Fruit fly (Drosophila melanogaster) whole organism, embryonic: Measurements from ENCODE around the gene Polr1B.

Experiments
- Adf1 ChIP-seq: fragments of 200-800 bp; sonication (Bioruptor generic); IDR thresholded peaks from 2 replicates; pipeline ENCODE4 v1.3.6; 2022; ENCODE audit warnings: missing biosample characterization, missing genetic modification characterization
- CG10267 ChIP-seq: fragments of 200-800 bp; sonication (Bioruptor generic); optimal IDR thresholded peaks from 2 replicates; lab custom pipeline; 2018; ENCODE audit warnings: missing biosample characterization, mild to moderate bottlenecking, missing genetic modification characterization, moderate library complexity
- CG11247 ChIP-seq: fragments of 200-800 bp; sonication (Bioruptor generic); IDR thresholded peaks from 2 replicates; pipeline ENCODE4 v1.3.6; 2022; ENCODE audit warnings: missing biosample characterization, missing genetic modification characterization
- CG11695 ChIP-seq: fragments of 200-800 bp; sonication (Bioruptor generic); IDR thresholded peaks from 3 replicates; pipeline ENCODE4 v1.3.6; 2022; ENCODE audit warnings: missing biosample characterization, missing genetic modification characterization
- CG13123 ChIP-seq: fragments of 200-800 bp; sonication (Bioruptor generic); optimal IDR thresholded peaks from 2 replicates; lab custom pipeline; 2016; ENCODE audit warnings: missing biosample characterization, missing genetic modification characterization
- CG14667 ChIP-seq: fragments of 200-800 bp; sonication (Bioruptor generic); IDR thresholded peaks from 2 replicates; pipeline ENCODE4 v1.3.6; 2022; ENCODE audit warnings: missing biosample characterization, missing genetic modification characterization
- CG1792 ChIP-seq: fragments of 200-800 bp; sonication (Bioruptor generic); optimal IDR thresholded peaks from 2 replicates; lab custom pipeline; 2016; ENCODE audit warnings: missing biosample characterization, missing genetic modification characterization
- CG18619 ChIP-seq: fragments of 200-800 bp; sonication (Bioruptor generic); optimal IDR thresholded peaks from 3 replicates; lab custom pipeline; 2017; ENCODE audit warnings: missing biosample characterization, mild to moderate bottlenecking, missing genetic modification characterization
- CG30403 ChIP-seq: fragments of 200-800 bp; sonication (Bioruptor generic); optimal IDR thresholded peaks from 3 replicates; lab custom pipeline; 2016; ENCODE audit warnings: missing biosample characterization, missing genetic modification characterization
- CG31224 ChIP-seq: fragments of 200-800 bp; sonication (Bioruptor generic); IDR thresholded peaks from 2 replicates; pipeline ENCODE4 v1.3.6; 2022; ENCODE audit warnings: missing biosample characterization, missing genetic modification characterization
- CG3163 ChIP-seq: fragments of 200-800 bp; sonication (Bioruptor generic); optimal IDR thresholded peaks from 3 replicates; lab custom pipeline; 2016; ENCODE audit warnings: missing biosample characterization, missing genetic modification characterization
- CG32772 ChIP-seq: fragments of 200-800 bp; sonication (Bioruptor generic); IDR thresholded peaks from 2 replicates; pipeline ENCODE4 v1.3.6; 2022; ENCODE audit warnings: missing biosample characterization, missing genetic modification characterization
- CG3838 ChIP-seq: fragments of 200-800 bp; sonication (Bioruptor generic); optimal IDR thresholded peaks from 3 replicates; lab custom pipeline; 2016; ENCODE audit warnings: missing biosample characterization, missing genetic modification characterization
- CG43689 ChIP-seq: fragments of 200-800 bp; sonication (Bioruptor generic); IDR thresholded peaks from 2 replicates; pipeline ENCODE4 v1.3.6; 2022; ENCODE audit warnings: missing biosample characterization, missing genetic modification characterization
- CG6254 ChIP-seq: fragments of 200-800 bp; sonication (Bioruptor generic); optimal IDR thresholded peaks from 3 replicates; lab custom pipeline; 2017; ENCODE audit warnings: mild to moderate bottlenecking, missing biosample characterization, missing genetic modification reagents, missing genetic modification characterization
- CG6765 ChIP-seq: fragments of 200-800 bp; sonication (Bioruptor generic); optimal IDR thresholded peaks from 3 replicates; lab custom pipeline; 2017; ENCODE audit warnings: missing biosample characterization, mild to moderate bottlenecking, missing genetic modification characterization
- CG7928 ChIP-seq: fragments of 200-800 bp; sonication (Bioruptor generic); optimal IDR thresholded peaks from 2 replicates; lab custom pipeline; 2017; ENCODE audit warnings: missing biosample characterization, mild to moderate bottlenecking, missing genetic modification characterization
- CG9215 ChIP-seq: fragments of 200-800 bp; sonication (Bioruptor generic); IDR thresholded peaks from 2 replicates; pipeline ENCODE4 v1.3.6; 2022; ENCODE audit warnings: missing biosample characterization, missing genetic modification characterization
- CrebB ChIP-seq: fragments of 200-800 bp; sonication (Bioruptor generic); optimal IDR thresholded peaks from 3 replicates; lab custom pipeline; 2018; ENCODE audit warnings: missing biosample characterization, mild to moderate bottlenecking, missing genetic modification characterization
- Dfd ChIP-seq, 2 experiments: fragments of >200 bp; optimal IDR thresholded peaks; 2 replicates each; lab custom pipeline; 2017; ENCODE audit warnings: missing biosample characterization in 2 of 2, missing genetic modification characterization in 2 of 2
- ERR ChIP-seq: fragments of 200-800 bp; sonication (Bioruptor generic); optimal IDR thresholded peaks from 2 replicates; lab custom pipeline; 2016; ENCODE audit warnings: missing biosample characterization, missing genetic modification characterization
- Eip74EF ChIP-seq, 2 experiments: fragments of 200-800 bp in 1 of 2; fragments of >200 bp in 1 of 2; sonication (Bioruptor generic) in 1 of 2; optimal IDR thresholded peaks; 2 replicates each; lab custom pipeline; 2017 to 2019; ENCODE audit warnings: missing biosample characterization in 2 of 2, missing genetic modification characterization in 2 of 2, mild to moderate bottlenecking in 1 of 2, moderate library complexity in 1 of 2
- Ets97D ChIP-seq: fragments of 200-800 bp; sonication (Bioruptor generic); optimal IDR thresholded peaks from 3 replicates; lab custom pipeline; 2016; ENCODE audit warnings: missing biosample characterization, missing genetic modification characterization
- Hand ChIP-seq: fragments of 200-800 bp; sonication (Bioruptor generic); optimal IDR thresholded peaks from 2 replicates; lab custom pipeline; 2017; ENCODE audit warnings: mild to moderate bottlenecking, missing biosample characterization, missing genetic modification reagents, missing genetic modification characterization
- Lim3 ChIP-seq: fragments of 200-800 bp; sonication (Bioruptor generic); IDR thresholded peaks from 2 replicates; pipeline ENCODE4 v1.3.6; 2022; ENCODE audit warnings: missing biosample characterization, missing genetic modification characterization
- Mrtf ChIP-seq: fragments of 200-800 bp; sonication (Bioruptor generic); IDR thresholded peaks from 3 replicates; pipeline ENCODE4 v1.3.6; 2022; ENCODE audit warnings: missing biosample characterization, missing genetic modification characterization
- Myb ChIP-seq: fragments of 200-800 bp; sonication (Bioruptor generic); optimal IDR thresholded peaks from 2 replicates; lab custom pipeline; 2016; ENCODE audit warnings: missing biosample characterization, missing genetic modification characterization
- PHDP ChIP-seq: fragments of 200-800 bp; sonication (Bioruptor generic); optimal IDR thresholded peaks from 3 replicates; lab custom pipeline; 2018; ENCODE audit warnings: missing biosample characterization, mild to moderate bottlenecking, missing genetic modification characterization, moderate library complexity
- Side ChIP-seq: fragments of 200-800 bp; sonication (Bioruptor generic); optimal IDR thresholded peaks from 2 replicates; lab custom pipeline; 2016; ENCODE audit warnings: missing biosample characterization, missing genetic modification characterization
- ap ChIP-seq: fragments of 200-800 bp; sonication (Bioruptor generic); IDR thresholded peaks from 2 replicates; pipeline ENCODE4 v1.3.6; 2022; ENCODE audit warnings: missing biosample characterization, missing genetic modification characterization
- ato ChIP-seq: fragments of 200-800 bp; sonication (Bioruptor generic); IDR thresholded peaks from 2 replicates; pipeline ENCODE4 v1.3.6; 2022; ENCODE audit warnings: missing biosample characterization, missing genetic modification characterization; ENCODE audit not compliant: partially characterized antibody
- cas ChIP-seq: fragments of 200-800 bp; sonication (Bioruptor generic); IDR thresholded peaks from 2 replicates; pipeline ENCODE4 v1.3.6; 2022; ENCODE audit warnings: missing biosample characterization, missing genetic modification characterization
- chif ChIP-seq, 2 experiments: fragments of 200-800 bp; sonication (Bioruptor generic); optimal IDR thresholded peaks; 3 replicates each; lab custom pipeline; 2016; ENCODE audit warnings: missing biosample characterization in 2 of 2, missing genetic modification characterization in 2 of 2
- cwo ChIP-seq: fragments of 200-800 bp; sonication (Bioruptor generic); optimal IDR thresholded peaks from 3 replicates; lab custom pipeline; 2017; ENCODE audit warnings: missing biosample characterization, missing genetic modification characterization, mild to moderate bottlenecking, moderate library complexity, missing genetic modification reagents
- dan ChIP-seq: fragments of 200-800 bp; sonication (Bioruptor generic); IDR thresholded peaks from 2 replicates; pipeline ENCODE4 v1.3.6; 2022; ENCODE audit warnings: missing biosample characterization, missing genetic modification characterization
- dati ChIP-seq: fragments of 200-800 bp; sonication (Bioruptor generic); IDR thresholded peaks from 2 replicates; pipeline ENCODE4 v1.3.6; 2022; ENCODE audit warnings: missing biosample characterization, missing genetic modification characterization
- emc ChIP-seq: fragments of 200-800 bp; sonication (Bioruptor generic); optimal IDR thresholded peaks from 2 replicates; lab custom pipeline; 2016; ENCODE audit warnings: missing biosample characterization, missing genetic modification characterization
- exex ChIP-seq: fragments of 200-800 bp; sonication (Bioruptor generic); optimal IDR thresholded peaks from 4 replicates; lab custom pipeline; 2018; ENCODE audit warnings: missing biosample characterization, mild to moderate bottlenecking, missing genetic modification characterization, moderate library complexity
- fd3F ChIP-seq: fragments of 200-800 bp; sonication (Bioruptor generic); optimal IDR thresholded peaks from 2 replicates; lab custom pipeline; 2018; ENCODE audit warnings: missing biosample characterization, mild to moderate bottlenecking, missing genetic modification characterization, moderate library complexity
- jumu ChIP-seq: fragments of 200-800 bp; sonication (Bioruptor generic); optimal IDR thresholded peaks from 3 replicates; lab custom pipeline; 2016; ENCODE audit warnings: missing biosample characterization, missing genetic modification characterization
- kah ChIP-seq: fragments of 200-800 bp; sonication (Bioruptor generic); optimal IDR thresholded peaks from 2 replicates; lab custom pipeline; 2018; ENCODE audit warnings: missing biosample characterization, mild to moderate bottlenecking, missing genetic modification characterization
- lilli ChIP-seq: fragments of 200-800 bp; sonication (Bioruptor generic); optimal IDR thresholded peaks from 3 replicates; lab custom pipeline; 2016; ENCODE audit warnings: missing biosample characterization, missing genetic modification characterization
- org-1 ChIP-seq: fragments of 200-800 bp; sonication (Bioruptor generic); optimal IDR thresholded peaks from 2 replicates; lab custom pipeline; 2017; ENCODE audit warnings: missing biosample characterization, missing genetic modification characterization
- otp ChIP-seq: fragments of 200-800 bp; sonication (Bioruptor generic); IDR thresholded peaks from 3 replicates; pipeline ENCODE4, ENCODE4 v1.3.6; 2022; ENCODE audit warnings: missing biosample characterization, missing genetic modification characterization
- pros ChIP-seq: fragments of 200-800 bp; sonication (Bioruptor generic); optimal IDR thresholded peaks from 3 replicates; lab custom pipeline; 2019; ENCODE audit warnings: missing biosample characterization, mild to moderate bottlenecking, missing genetic modification characterization, moderate library complexity
- rib ChIP-seq: fragments of 200-800 bp; sonication (Bioruptor generic); IDR thresholded peaks from 2 replicates; pipeline ENCODE4 v1.3.6; 2022; ENCODE audit warnings: missing biosample characterization, missing genetic modification characterization
- sd ChIP-seq: fragments of 200-800 bp; sonication (Bioruptor generic); optimal IDR thresholded peaks from 3 replicates; lab custom pipeline; 2018; ENCODE audit warnings: missing biosample characterization, mild to moderate bottlenecking, missing genetic modification characterization, moderate library complexity
- so ChIP-seq: fragments of 200-800 bp; sonication (Bioruptor generic); IDR thresholded peaks from 3 replicates; pipeline ENCODE4 v1.3.6; 2022; ENCODE audit warnings: missing biosample characterization, missing genetic modification characterization
- sqz ChIP-seq: fragments of 200-800 bp; sonication (Bioruptor generic); optimal IDR thresholded peaks from 3 replicates; lab custom pipeline; 2018; ENCODE audit warnings: missing biosample characterization, mild to moderate bottlenecking, missing genetic modification characterization
- sug ChIP-seq: fragments of 200-800 bp; optimal IDR thresholded peaks from 2 replicates; lab custom pipeline; 2019; ENCODE audit warnings: missing biosample characterization, mild to moderate bottlenecking, missing genetic modification characterization, moderate library complexity
- toy ChIP-seq: fragments of 200-800 bp; sonication (Bioruptor generic); IDR thresholded peaks from 2 replicates; pipeline ENCODE4 v1.3.6; 2022; ENCODE audit warnings: missing biosample characterization, missing genetic modification characterization
- twi ChIP-seq: fragments of 200-800 bp; optimal IDR thresholded peaks from 2 replicates; lab custom pipeline; 2019; ENCODE audit warnings: missing biosample characterization, mild to moderate bottlenecking, missing genetic modification characterization, moderate library complexity
- vvl ChIP-seq: fragments of 200-800 bp; sonication (Bioruptor generic); IDR thresholded peaks from 2 replicates; pipeline ENCODE4 v1.3.6; 2022; ENCODE audit warnings: missing biosample characterization, missing genetic modification characterization

Gene Polr1B

DNA sequence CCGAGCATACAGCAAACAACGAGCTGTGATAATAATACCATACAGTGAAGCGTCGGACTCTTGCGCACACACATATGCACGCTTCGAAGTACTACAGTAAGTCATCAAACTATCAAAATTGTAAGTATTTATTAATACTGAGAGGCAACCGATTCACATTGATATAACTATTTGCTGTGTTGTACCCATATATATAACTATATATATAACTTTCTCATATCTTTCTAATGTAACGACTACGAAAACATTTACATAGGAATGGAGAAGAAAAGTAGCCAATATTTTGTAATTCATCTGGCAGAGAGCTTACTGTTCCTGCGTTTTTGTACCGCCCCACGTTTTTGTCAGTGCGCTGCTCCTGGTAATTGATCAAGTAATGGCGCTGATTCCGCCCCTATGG lies 8.8 kb downstream of the Polr1B start (continued):
- no peak for TF ChIP-seq emc
- TF ChIP-seq sd: no peak
- TF ChIP-seq CG7928 (GFP tag; lab: Kevin White, UChicago): no peak
- TF ChIP-seq CrebB (tag; lab: Kevin White, UChicago): no peak
- no peak for TF ChIP-seq CG3163 (GFP tag; lab: Kevin White, UChicago)
- TF ChIP-seq Myb (GFP tag; lab: Kevin White, UChicago): no peak
- no peak for TF ChIP-seq Side
- no peak for TF ChIP-seq dati (GFP tag; lab: Robert Waterston, UW)
- TF ChIP-seq CG9215 (GFP tag; lab: Robert Waterston, UW): peak; percentile 56
- TF ChIP-seq PHDP (tag; lab: Kevin White, UChicago): no peak
- no peak for TF ChIP-seq pros (GFP tag; lab: Kevin White, UChicago)
- no peak for TF ChIP-seq ap (GFP tag; lab: Robert Waterston, UW)
- TF ChIP-seq ERR: no peak
- TF ChIP-seq CG11695 (GFP tag; lab: Robert Waterston, UW): 0 out of 3 replicates have a peak, but pooled peaks have one; percentile 21
- no peak for TF ChIP-seq Eip74EF (GFP tag; optimal IDR thresholded peaks at IDR 0.05; lab: Kevin White, UChicago)
- TF ChIP-seq CG6254 (GFP tag; lab: Kevin White, UChicago): no peak
- peak; percentile 30 for TF ChIP-seq lilli (GFP tag; lab: Kevin White, UChicago)
- TF ChIP-seq CG1792: no peak
- no peak; the same call in 1 of the 2 replicates for TF ChIP-seq Adf1 (GFP tag; lab: Robert Waterston, UW)
- peak; percentile 2 for TF ChIP-seq Hand (GFP tag; lab: Kevin White, UChicago)
- TF ChIP-seq otp (GFP tag; lab: Robert Waterston, UW): no peak
- no peak for TF ChIP-seq CG18619 (GFP tag; lab: Kevin White, UChicago)
- TF ChIP-seq CG11247 (GFP tag; lab: Robert Waterston, UW): peak; percentile 44; the same call in 1 of the 2 replicates
- no peak for TF ChIP-seq toy (GFP tag; lab: Robert Waterston, UW)
- peak; percentile 22 for TF ChIP-seq exex (tag; lab: Kevin White, UChicago)
- TF ChIP-seq CG32772: no peak
- no peak for TF ChIP-seq CG43689 (GFP tag; lab: Robert Waterston, UW)
- no peak for TF ChIP-seq twi (tag; lab: Kevin White, UChicago)
- peak; percentile 24 for TF ChIP-seq CG30403 (GFP tag; lab: Kevin White, UChicago)
- no peak for TF ChIP-seq CG31224 (GFP tag; lab: Robert Waterston, UW)
- no peak for TF ChIP-seq Ets97D (GFP tag; lab: Kevin White, UChicago)
- no peak for TF ChIP-seq sqz (GFP tag; lab: Kevin White, UChicago)
- no peak for TF ChIP-seq ato
- TF ChIP-seq CG6765 (GFP tag; lab: Kevin White, UChicago): no peak
- TF ChIP-seq CG14667: no peak
- TF ChIP-seq fd3F: no peak
- TF ChIP-seq org-1: no peak
- no peak for TF ChIP-seq cas (GFP tag; lab: Robert Waterston, UW)
- peak; percentile 66 for TF ChIP-seq cwo (GFP tag; lab: Kevin White, UChicago)
- no peak for TF ChIP-seq CG3838 (GFP tag; lab: Kevin White, UChicago)
- TF ChIP-seq sug (tag; lab: Kevin White, UChicago): peak; percentile 28
- no peak for TF ChIP-seq kah (GFP tag; lab: Kevin White, UChicago)
- no peak for TF ChIP-seq vvl
- no peak for TF ChIP-seq CG10267 (tag; lab: Kevin White, UChicago)
- TF ChIP-seq Lim3 (GFP tag; lab: Robert Waterston, UW): no peak
- no peak for TF ChIP-seq CG13123 (GFP tag; lab: Kevin White, UChicago)
- TF ChIP-seq Dfd (GFP tag; optimal IDR thresholded peaks at IDR 0.05; lab: Kevin White, UChicago): no peak
- TF ChIP-seq so (GFP tag; lab: Robert Waterston, UW): no peak
- TF ChIP-seq jumu (GFP tag; lab: Kevin White, UChicago): no peak
- TF ChIP-seq chif (GFP tag; optimal IDR thresholded peaks at IDR 0.05; lab: Kevin White, UChicago): no peak
- no peak for TF ChIP-seq Mrtf (GFP tag; lab: Robert Waterston, UW)
- TF ChIP-seq rib (GFP tag; lab: Robert Waterston, UW): no peak
- TF ChIP-seq dan (GFP tag; lab: Robert Waterston, UW): no peak
